Fruit fly (Drosophila melanogaster): Measurements from ENCODE around the gene CG14339.

- TF ChIP-seq h (optimal IDR thresholded peaks at IDR 0.05) (no peak), psq (optimal IDR thresholded peaks at IDR 0.05) (no peak), insv (optimal IDR thresholded peaks at IDR 0.05) (no peak), Myc (optimal IDR thresholded peaks at IDR 0.05) (no peak), Sin3A (optimal IDR thresholded peaks at IDR 0.05) (no peak), ttk (optimal IDR thresholded peaks at IDR 0.05) (no peak)
Measured at dm6 chr2L:1095450-1095849, 12.9 kb upstream of the CG14339 start.
